Worm (Caenorhabditis elegans): ENCODE data around the gene srz-13.
A peak's percentile ranks its signal among the peaks of the same experiment; 100 is the strongest.

srz-13 gene

DNA sequence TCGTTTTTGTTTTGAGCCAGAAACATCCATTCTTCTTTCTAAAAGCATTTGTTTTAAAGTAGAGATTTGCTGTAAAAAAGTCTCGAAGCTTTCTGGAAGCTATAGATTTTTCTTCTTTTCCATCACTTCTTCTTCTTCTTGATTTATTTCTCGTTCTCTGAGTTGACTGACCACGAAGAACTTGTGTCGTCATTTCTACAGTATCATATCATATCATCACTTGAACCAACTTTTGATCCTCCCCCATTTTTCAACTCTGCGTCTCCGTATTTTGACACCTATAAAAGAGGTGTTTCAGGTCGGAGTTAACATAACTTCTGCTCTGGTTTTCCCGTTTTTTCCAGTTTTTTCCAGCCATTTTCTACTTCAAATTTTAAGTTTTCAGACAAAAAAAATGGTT is 32.3 kb downstream of the srz-13 start, which contains the start of gene F11A5.9:
F11A5.9 (plus strand) TSS at position 386 of the 400 bp plus-strand sequence.
- TF ChIP-seq lin-15B (tag; optimal IDR thresholded peaks at IDR 0.05) (no peak), blmp-1 (tag; optimal IDR thresholded peaks at IDR 0.05) (peak; percentile 38), lin-35 (GFP tag; optimal IDR thresholded peaks at IDR 0.05) (peak in 1 of 2 experiments; percentile 9), nhr-19 (GFP tag; conservative IDR thresholded peaks at IDR 0.05) (peak; percentile 19; the same call in 1 of the 2 replicates), elt-3 (tag; optimal IDR thresholded peaks at IDR 0.05) (peak in 2 of 6 experiments; percentile 5 to 69), lsy-2 (tag; optimal IDR thresholded peaks at IDR 0.05) (peak in 1 of 2 experiments; percentile 35)

DNA sequence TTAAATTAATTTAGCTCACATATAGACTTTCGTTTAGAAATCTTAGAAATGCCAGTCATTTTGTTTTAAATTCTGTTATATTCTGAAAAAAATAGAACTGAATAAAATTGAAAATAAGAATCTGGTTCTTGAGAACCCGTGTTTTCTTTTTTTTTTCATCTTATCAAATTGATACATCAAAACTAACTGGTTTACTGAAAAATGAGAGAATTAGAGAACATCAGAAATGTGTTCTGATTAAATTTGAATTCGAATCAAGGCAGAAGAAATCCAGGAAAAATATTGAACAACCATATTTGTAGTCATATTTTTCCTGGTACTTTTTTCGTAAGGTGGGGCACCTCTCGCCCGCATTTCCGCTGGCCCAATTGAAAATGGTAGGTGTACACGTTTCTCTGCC is 36.3 kb downstream of the srz-13 start, which contains the start of gene F11A5.15:
F11A5.15 (minus strand) TSS at position 101 of the 400 bp plus-strand sequence.
- TF ChIP-seq ztf-11 (tag; optimal IDR thresholded peaks at IDR 0.05), result no peak
- peak in 1 of 6 experiments; percentile 26 for TF ChIP-seq elt-3 (tag; optimal IDR thresholded peaks at IDR 0.05)
- TF ChIP-seq efl-1 (optimal IDR thresholded peaks at IDR 0.05), result no peak
- peak in 1 of 2 experiments; percentile 31 for TF ChIP-seq efl-1 (GFP tag; optimal IDR thresholded peaks at IDR 0.05 in 1 of 2)
- TF ChIP-seq vab-15 (tag; optimal IDR thresholded peaks at IDR 0.05), result no peak
- TF ChIP-seq nhr-77 (tag; optimal IDR thresholded peaks at IDR 0.05), result no peak
- no peak for TF ChIP-seq lin-13 (GFP tag; optimal IDR thresholded peaks at IDR 0.05)

DNA sequence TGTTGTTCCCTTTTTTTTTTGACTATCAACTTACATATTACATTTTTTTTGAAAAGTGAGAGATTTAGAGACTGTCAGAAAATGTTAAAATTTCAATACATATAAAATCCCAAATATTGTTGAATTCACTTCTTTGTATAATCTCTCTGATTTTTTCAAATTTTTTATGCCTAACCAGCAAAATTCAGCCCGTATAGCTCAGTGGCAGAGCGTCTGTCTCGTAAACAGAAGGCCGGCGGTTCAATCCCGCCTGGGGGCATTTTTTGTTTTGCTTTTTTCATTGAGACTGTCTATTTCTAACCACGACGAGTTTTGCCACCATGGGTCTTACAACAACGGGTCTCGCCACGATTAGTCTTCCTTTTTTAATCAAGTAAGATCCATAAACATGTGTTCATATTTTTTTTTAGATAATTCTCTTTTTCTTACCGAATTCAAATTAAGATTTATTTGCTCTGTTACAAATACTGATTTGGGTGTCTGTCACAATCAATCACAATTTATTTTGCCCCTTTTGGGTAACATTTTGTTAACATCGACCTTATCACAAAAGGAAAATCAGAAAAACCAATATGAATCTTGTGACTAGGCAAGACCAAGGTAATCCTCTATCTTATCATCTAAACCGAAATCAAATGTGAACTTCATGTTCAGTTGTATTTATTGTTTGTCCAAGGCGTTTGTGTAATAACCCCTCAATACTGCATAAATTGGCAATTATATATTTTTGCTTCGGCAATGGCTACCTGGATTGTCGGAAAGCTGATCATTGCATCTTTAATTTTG is 37.0 kb downstream of the srz-13 start, which contains the start of gene glc-1:
glc-1 (plus strand) TSS at position 663 of the 786 bp plus-strand sequence.
- TF ChIP-seq blmp-1 (tag; optimal IDR thresholded peaks at IDR 0.05) (peak; percentile 30), egl-27 (tag; optimal IDR thresholded peaks at IDR 0.05) (no peak), elt-2 (tag; optimal IDR thresholded peaks at IDR 0.05) (peak; percentile 15), lin-35 (GFP tag; optimal IDR thresholded peaks at IDR 0.05) (peak in 1 of 2 experiments; percentile 9), mab-9 (GFP tag; IDR thresholded peaks at IDR 0.05) (no peak), elt-3 (tag; optimal IDR thresholded peaks at IDR 0.05) (peak in 1 of 6 experiments; percentile 87)

DNA sequence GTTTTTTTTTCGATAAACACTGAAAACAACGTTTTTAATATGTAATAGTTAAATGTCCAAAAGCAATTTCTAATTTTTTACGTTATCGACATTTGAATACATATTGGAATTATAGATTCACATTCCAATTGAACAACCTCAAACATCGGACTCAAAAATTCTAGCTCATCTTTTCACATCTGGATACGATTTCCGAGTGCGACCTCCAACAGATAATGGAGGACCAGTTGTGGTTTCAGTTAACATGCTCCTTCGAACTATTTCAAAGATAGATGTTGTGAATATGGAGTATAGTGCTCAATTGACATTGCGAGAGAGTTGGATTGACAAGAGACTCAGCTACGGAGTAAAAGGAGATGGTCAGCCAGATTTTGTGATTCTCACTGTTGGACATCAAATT is 37.8 kb downstream of the srz-13 start:
- no peak for TF ChIP-seq irx-1 (tag; optimal IDR thresholded peaks at IDR 0.05)
- TF ChIP-seq dpl-1 (GFP tag; optimal IDR thresholded peaks at IDR 0.05), result no peak
- TF ChIP-seq unc-86 (tag; optimal IDR thresholded peaks at IDR 0.05), result no peak
- TF ChIP-seq snu-23 (GFP tag; optimal IDR thresholded peaks at IDR 0.05), result no peak
- TF ChIP-seq ces-1 (GFP tag; optimal IDR thresholded peaks at IDR 0.05), result no peak
- no peak for TF ChIP-seq sup-37 (GFP tag; optimal IDR thresholded peaks at IDR 0.05)
- TF ChIP-seq snpc-4 (tag; optimal IDR thresholded peaks at IDR 0.05), result no peak
- no peak for TF ChIP-seq fkh-4 (tag; optimal IDR thresholded peaks at IDR 0.05; ENCODE audit: borderline replicate concordance)
- no peak for TF ChIP-seq nhr-84 (tag; optimal IDR thresholded peaks at IDR 0.05)
- no peak for TF ChIP-seq vab-15 (tag; optimal IDR thresholded peaks at IDR 0.05)
- no peak for TF ChIP-seq ets-5 (GFP tag; IDR thresholded peaks at IDR 0.05)
- TF ChIP-seq nhr-20 (tag; optimal IDR thresholded peaks at IDR 0.05), result no peak
- no peak for TF ChIP-seq rnt-1 (tag; optimal IDR thresholded peaks at IDR 0.05)

DNA sequence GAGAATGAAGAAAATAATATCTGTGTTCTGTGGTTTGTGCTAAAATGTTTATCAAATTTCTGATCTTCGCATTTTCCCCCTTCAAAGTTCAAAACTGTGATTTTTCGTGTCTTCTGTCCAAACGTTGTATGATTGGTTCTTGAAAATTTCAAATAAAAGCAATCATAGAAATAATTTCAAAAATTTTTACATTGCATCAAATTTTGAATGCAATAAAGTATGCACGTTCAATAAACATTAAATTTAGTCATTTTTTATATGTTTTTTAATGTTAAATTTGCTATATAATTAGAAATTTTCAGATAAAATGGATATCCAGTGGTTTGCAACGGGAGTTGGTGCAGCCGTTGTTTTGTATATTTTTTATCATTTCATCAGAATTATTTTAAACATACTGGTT is 41.8 kb downstream of the srz-13 start, which contains the start of gene stdh-2:
stdh-2 (plus strand) TSS at position 301 of the 400 bp plus-strand sequence.
- TF ChIP-seq lsy-2 (tag; optimal IDR thresholded peaks at IDR 0.05), result no peak
- TF ChIP-seq jun-1 (tag; optimal IDR thresholded peaks at IDR 0.05), result no peak
- no peak for TF ChIP-seq elt-2 (tag; optimal IDR thresholded peaks at IDR 0.05)
- TF ChIP-seq dsc-1 (tag; optimal IDR thresholded peaks at IDR 0.05), result no peak
- TF ChIP-seq unc-62 (GFP tag; optimal IDR thresholded peaks at IDR 0.05), result no peak
- no peak for TF ChIP-seq ces-1 (GFP tag; optimal IDR thresholded peaks at IDR 0.05)
- no peak for TF ChIP-seq tbx-2 (tag; optimal IDR thresholded peaks at IDR 0.05)
- no peak for TF ChIP-seq efl-1 (optimal IDR thresholded peaks at IDR 0.05)
- no peak for TF ChIP-seq efl-1 (GFP tag; optimal IDR thresholded peaks at IDR 0.05 in 1 of 2)
- no peak for TF ChIP-seq aha-1 (tag; optimal IDR thresholded peaks at IDR 0.05)
- TF ChIP-seq nhr-85 (tag), result no peak
- TF ChIP-seq snu-23 (GFP tag; optimal IDR thresholded peaks at IDR 0.05), result no peak
- no peak for TF ChIP-seq ceh-8 (GFP tag; optimal IDR thresholded peaks at IDR 0.05)
- no peak for TF ChIP-seq vab-15 (tag; optimal IDR thresholded peaks at IDR 0.05)

All from whole organism, L1 larva.